Worm (Caenorhabditis elegans): Measurements from ENCODE around the gene mex-5.

The mex-5 gene

DNA sequence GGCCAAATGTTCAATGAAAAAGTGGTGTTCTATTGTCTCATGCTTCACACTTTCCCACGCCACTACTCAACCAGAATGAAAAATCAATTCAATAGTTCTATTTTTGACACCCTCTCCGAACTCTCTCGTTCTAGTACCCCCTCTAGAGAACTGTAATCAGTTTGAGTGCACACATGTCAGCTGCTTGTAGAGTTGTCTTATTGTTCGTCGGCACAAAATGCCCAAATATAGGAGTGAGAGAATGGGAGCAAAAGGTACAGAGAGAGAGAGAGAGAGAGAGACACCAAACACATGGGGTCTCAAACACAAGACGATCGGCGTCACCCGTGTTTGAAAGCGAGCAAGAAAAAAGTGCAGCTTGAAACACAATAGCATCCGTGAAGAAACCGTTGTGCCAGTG lies 19.2 kb upstream of the mex-5 start (continued):
- TF ChIP-seq nhr-90 (tag; optimal IDR thresholded peaks at IDR 0.05), result no peak
- no peak for TF ChIP-seq rpc-1 (optimal IDR thresholded peaks at IDR 0.05)
- TF ChIP-seq rpc-1 (tag; optimal IDR thresholded peaks at IDR 0.05), result no peak
- no peak for TF ChIP-seq snpc-1.1 (tag; optimal IDR thresholded peaks at IDR 0.05; ENCODE audit: insufficient read depth)
- TF ChIP-seq B0035.1 (tag; optimal IDR thresholded peaks at IDR 0.05), result no peak
- TF ChIP-seq madf-6 (GFP tag; IDR thresholded peaks at IDR 0.05), result no peak
- no peak for TF ChIP-seq Y67H2A.10 (GFP tag; conservative IDR thresholded peaks at IDR 0.05)
- no peak for TF ChIP-seq lir-1 (GFP tag; conservative IDR thresholded peaks at IDR 0.05)
- TF ChIP-seq sdz-38 (tag; optimal IDR thresholded peaks at IDR 0.05), result no peak
- TF ChIP-seq madf-8 (GFP tag; conservative IDR thresholded peaks at IDR 0.05), result no peak
- TF ChIP-seq dox-1 (GFP tag; IDR thresholded peaks at IDR 0.05), result 0 out of 2 replicates have a peak, but pooled peaks have one; percentile 41
- no peak for TF ChIP-seq lag-1 (GFP tag; IDR thresholded peaks at IDR 0.05)
- no peak for TF ChIP-seq Y53F4B.3 (GFP tag; IDR thresholded peaks at IDR 0.05)
- TF ChIP-seq ztf-26 (tag; optimal IDR thresholded peaks at IDR 0.05), result peak; percentile 18
- no peak for TF ChIP-seq gei-17 (GFP tag; optimal IDR thresholded peaks at IDR 0.05)
- TF ChIP-seq F49E8.2 (tag; optimal IDR thresholded peaks at IDR 0.05; ENCODE audit: insufficient read depth), result no peak
- no peak for TF ChIP-seq aptf-2 (GFP tag; conservative IDR thresholded peaks at IDR 0.05)
- TF ChIP-seq attf-6 (GFP tag; IDR thresholded peaks at IDR 0.05), result no peak
- TF ChIP-seq cebp-1 (GFP tag; IDR thresholded peaks at IDR 0.05), result no peak
- peak; percentile 60 for TF ChIP-seq cebp-1 (tag; optimal IDR thresholded peaks at IDR 0.05)
- no peak for TF ChIP-seq ama-1 (optimal IDR thresholded peaks at IDR 0.05)
- TF ChIP-seq ama-1 (GFP tag; optimal IDR thresholded peaks at IDR 0.05), result no peak
- no peak for TF ChIP-seq K12H6.12 (tag; optimal IDR thresholded peaks at IDR 0.05)
- TF ChIP-seq attf-5 (GFP tag; optimal IDR thresholded peaks at IDR 0.05), result peak; percentile 11
- TF ChIP-seq rec-8 (tag; optimal IDR thresholded peaks at IDR 0.05), result no peak
- TF ChIP-seq F37B4.10 (GFP tag; IDR thresholded peaks at IDR 0.05), result no peak
- TF ChIP-seq Y95B8A.8 (GFP tag; IDR thresholded peaks at IDR 0.05), result no peak
- no peak for TF ChIP-seq die-1 (tag; optimal IDR thresholded peaks at IDR 0.05)
- TF ChIP-seq tlf-1 (GFP tag; optimal IDR thresholded peaks at IDR 0.05), result no peak
- TF ChIP-seq ets-4 (GFP tag; optimal IDR thresholded peaks at IDR 0.05), result no peak
- no peak for TF ChIP-seq egl-18 (GFP tag; IDR thresholded peaks at IDR 0.05)
- TF ChIP-seq B0336.3 (GFP tag; IDR thresholded peaks at IDR 0.05), result peak; percentile 43; the same call in 1 of the 2 replicates

DNA sequence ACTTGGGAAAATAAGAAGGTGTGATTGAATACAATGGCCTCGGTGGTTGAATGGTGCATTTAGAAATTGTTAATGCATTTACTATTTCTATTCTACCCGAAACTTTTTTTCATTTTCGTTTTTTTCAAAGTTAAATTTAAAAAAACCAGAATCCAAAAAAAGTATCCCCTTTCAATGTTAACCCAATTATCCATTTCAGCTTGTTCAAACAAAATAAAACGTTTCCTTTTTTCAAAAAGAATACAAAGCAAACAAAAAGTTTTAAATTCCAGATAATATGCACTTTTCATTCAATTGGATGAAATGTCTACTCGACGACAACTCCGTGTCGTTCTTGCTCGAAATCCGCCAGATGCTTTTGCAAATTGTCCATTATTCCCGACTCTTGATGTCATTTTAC lies 11.0 kb upstream of the mex-5 start, which contains the start of gene W02A2.5:
Gene W02A2.5, plus strand, starts transcription at position 301 of the 400 bp plus-strand sequence.
- TF ChIP-seq unc-130 (GFP tag; optimal IDR thresholded peaks at IDR 0.05) (no peak), C17E4.6 (GFP tag; IDR thresholded peaks at IDR 0.05) (no peak), bed-1 (GFP tag; IDR thresholded peaks at IDR 0.05) (no peak), tbx-9 (tag; optimal IDR thresholded peaks at IDR 0.05; ENCODE audit: borderline replicate concordance) (no peak), lin-26 (GFP tag; IDR thresholded peaks at IDR 0.05) (no peak), rec-8 (tag; optimal IDR thresholded peaks at IDR 0.05) (no peak), F10E7.11 (tag; optimal IDR thresholded peaks at IDR 0.05) (no peak), akir-1 (GFP tag; optimal IDR thresholded peaks at IDR 0.05) (no peak), pha-4 (tag; optimal IDR thresholded peaks at IDR 0.05) (no peak), Y79H2A.3 (GFP tag; conservative IDR thresholded peaks at IDR 0.05) (no peak), nhr-90 (tag; optimal IDR thresholded peaks at IDR 0.05) (no peak), snpc-1.3 (tag; optimal IDR thresholded peaks at IDR 0.05; ENCODE audit: insufficient read depth) (no peak), ets-4 (GFP tag; optimal IDR thresholded peaks at IDR 0.05) (no peak), F57A8.1 (GFP tag; optimal IDR thresholded peaks at IDR 0.05) (no peak), nhr-179 (tag; optimal IDR thresholded peaks at IDR 0.05) (no peak), sptf-2 (GFP tag; optimal IDR thresholded peaks at IDR 0.05) (no peak), B0336.3 (GFP tag; IDR thresholded peaks at IDR 0.05) (no peak), mes-4 (tag; optimal IDR thresholded peaks at IDR 0.05) (no peak), Y67H2A.10 (GFP tag; conservative IDR thresholded peaks at IDR 0.05) (no peak), atf-7 (tag; optimal IDR thresholded peaks at IDR 0.05) (no peak)
